Worm (Caenorhabditis elegans) whole organism, L4 larva: ENCODE data around the gene F58E6.11.

Source experiments
- R02D3.7 ChIP-seq: fragments of 150-350 bp; sonication (generic microtip); optimal IDR thresholded peaks from 3 replicates; lab custom pipeline; 2014; ENCODE audit warnings: missing biosample characterization, missing genetic modification characterization
- duxl-1 ChIP-seq: sonication (generic microtip); optimal IDR thresholded peaks from 2 replicates; lab custom pipeline; 2016; ENCODE audit warnings: mild to moderate bottlenecking, missing genetic modification characterization, moderate library complexity, missing compliant biosample characterization; ENCODE audit not compliant: poor library complexity
- fos-1 ChIP-seq: fragments of 150-350 bp; optimal IDR thresholded peaks from 2 replicates; lab custom pipeline; 2014; ENCODE audit warnings: missing biosample characterization, missing genetic modification characterization
- nhr-10 ChIP-seq: fragments of 150-350 bp; optimal IDR thresholded peaks from 2 replicates; lab custom pipeline; 2014; ENCODE audit warnings: missing biosample characterization, missing genetic modification characterization
- nhr-48 ChIP-seq: sonication (generic microtip); optimal IDR thresholded peaks from 2 replicates; lab custom pipeline; 2016; ENCODE audit warnings: mild to moderate bottlenecking, missing genetic modification characterization, missing compliant biosample characterization
- pha-4 ChIP-seq, 2 experiments: fragments of 150-350 bp in 1 of 2; fragments of 200-800 bp in 1 of 2; sonication (Bioruptor generic) in 1 of 2; IDR thresholded peaks in 1 of 2; optimal IDR thresholded peaks in 1 of 2; 2 replicates each; pipeline versions ENCODE4 v1.3.6 to Lab custom; 2014 to 2022; ENCODE audit warnings: missing genetic modification characterization in 2 of 2, missing genetic modification reagents in 2 of 2, missing biosample characterization in 1 of 2, missing compliant biosample characterization in 1 of 2
- pqm-1 ChIP-seq: sonication (generic microtip); optimal IDR thresholded peaks from 2 replicates; lab custom pipeline; 2017; ENCODE audit warnings: missing biosample characterization, missing genetic modification characterization
- skn-1 ChIP-seq: fragments of 150-350 bp; optimal IDR thresholded peaks from 2 replicates; lab custom pipeline; 2014; ENCODE audit warnings: missing biosample characterization, missing genetic modification characterization
- unc-39 ChIP-seq: sonication (generic microtip); optimal IDR thresholded peaks from 2 replicates; lab custom pipeline; 2017; ENCODE audit warnings: missing biosample characterization, missing genetic modification characterization

- TF ChIP-seq pqm-1 (tag; lab: Kevin White, UChicago) (no peak), pha-4 (GFP tag; IDR thresholded peaks at IDR 0.05; lab: Robert Waterston, UW) (no peak), pha-4 (tag; optimal IDR thresholded peaks at IDR 0.05; lab: Kevin White, UChicago) (no peak), fos-1 (tag; lab: Kevin White, UChicago) (no peak), duxl-1 (tag; lab: Kevin White, UChicago) (no peak), skn-1 (tag; lab: Kevin White, UChicago) (no peak), nhr-10 (no peak), unc-39 (no peak), R02D3.7 (tag; lab: Kevin White, UChicago) (no peak), nhr-48 (tag; lab: Kevin White, UChicago) (no peak)
Observed at ce11 chrV:9801965-9802364, 44.2 kb upstream of the F58E6.11 start, which contains the start of gene F46B6.10.
